Worm (Caenorhabditis elegans): ENCODE data around the gene htz-1.

DNA sequence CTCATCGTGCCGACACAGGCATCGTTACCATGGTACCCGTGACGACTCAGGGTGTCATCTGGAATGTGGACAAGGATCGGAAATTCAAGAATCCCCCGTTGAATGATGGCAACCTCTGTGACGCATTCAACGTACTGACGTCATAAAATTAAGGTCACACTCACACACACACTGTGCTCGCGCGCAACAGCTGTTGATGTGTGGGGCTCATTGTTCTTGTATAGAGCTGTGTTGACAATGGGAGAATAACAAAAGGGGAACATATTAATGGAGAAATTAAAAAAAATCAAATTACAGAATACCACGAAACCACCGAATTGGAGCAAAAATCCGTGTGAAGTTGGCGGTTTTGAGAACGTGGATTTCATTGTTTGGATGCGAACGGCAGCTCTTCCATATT is 2.3 kb downstream of the htz-1 start:
- TF ChIP-seq him-1 (tag; optimal IDR thresholded peaks at IDR 0.05) (no peak), W03F9.2 (tag; optimal IDR thresholded peaks at IDR 0.05) (no peak), dao-5 (tag; optimal IDR thresholded peaks at IDR 0.05) (no peak)

Measured in whole organism, L4/young adult.